Fruit fly (Drosophila melanogaster) whole organism, embryonic: ENCODE results near the gene Hecw.

Experiments used
- Aef1 ChIP-seq: fragments of 200-800 bp; sonication (Bioruptor generic); IDR thresholded peaks from 3 replicates; pipeline ENCODE4 v1.3.6; 2022; ENCODE audit warnings: missing biosample characterization, missing genetic modification characterization
- CG10147 ChIP-seq: fragments of 200-800 bp; sonication (Bioruptor generic); optimal IDR thresholded peaks from 2 replicates; lab custom pipeline; 2019; ENCODE audit warnings: missing biosample characterization, mild to moderate bottlenecking, missing genetic modification characterization, moderate library complexity
- CG10654 ChIP-seq: fragments of 200-800 bp; sonication (Bioruptor generic); optimal IDR thresholded peaks from 2 replicates; lab custom pipeline; 2016; ENCODE audit warnings: missing biosample characterization, missing genetic modification characterization
- CG11695 ChIP-seq: fragments of 200-800 bp; sonication (Bioruptor generic); IDR thresholded peaks from 3 replicates; pipeline ENCODE4 v1.3.6; 2022; ENCODE audit warnings: missing biosample characterization, missing genetic modification characterization
- CG12299 ChIP-seq: fragments of 200-800 bp; sonication (Bioruptor generic); optimal IDR thresholded peaks from 2 replicates; lab custom pipeline; 2018; ENCODE audit warnings: missing biosample characterization, mild to moderate bottlenecking, missing genetic modification characterization
- CG13894 ChIP-seq: fragments of 200-800 bp; sonication (Bioruptor generic); optimal IDR thresholded peaks from 3 replicates; lab custom pipeline; 2018; ENCODE audit warnings: missing biosample characterization, mild to moderate bottlenecking, missing genetic modification characterization, moderate library complexity
- CG17568 ChIP-seq: fragments of 200-800 bp; sonication (Bioruptor generic); optimal IDR thresholded peaks from 2 replicates; lab custom pipeline; 2018; ENCODE audit warnings: missing biosample characterization, mild to moderate bottlenecking, missing genetic modification characterization, moderate library complexity
- CG18011 ChIP-seq: fragments of 200-800 bp; sonication (Bioruptor generic); optimal IDR thresholded peaks from 2 replicates; lab custom pipeline; 2017; ENCODE audit warnings: missing biosample characterization, missing genetic modification characterization, mild to moderate bottlenecking, moderate library complexity, missing genotype
- CG18619 ChIP-seq: fragments of 200-800 bp; sonication (Bioruptor generic); optimal IDR thresholded peaks from 3 replicates; lab custom pipeline; 2017; ENCODE audit warnings: missing biosample characterization, mild to moderate bottlenecking, missing genetic modification characterization
- CG2202 ChIP-seq: fragments of 200-800 bp; sonication (Bioruptor generic); optimal IDR thresholded peaks from 2 replicates; lab custom pipeline; 2018; ENCODE audit warnings: missing biosample characterization, mild to moderate bottlenecking, missing genetic modification characterization
- CG30403 ChIP-seq: fragments of 200-800 bp; sonication (Bioruptor generic); optimal IDR thresholded peaks from 3 replicates; lab custom pipeline; 2016; ENCODE audit warnings: missing biosample characterization, missing genetic modification characterization
- CG32772 ChIP-seq: fragments of 200-800 bp; sonication (Bioruptor generic); IDR thresholded peaks from 2 replicates; pipeline ENCODE4 v1.3.6; 2022; ENCODE audit warnings: missing biosample characterization, missing genetic modification characterization
- CG3281 ChIP-seq: fragments of 200-800 bp; sonication (Bioruptor generic); optimal IDR thresholded peaks from 3 replicates; lab custom pipeline; 2017; ENCODE audit warnings: missing biosample characterization, mild to moderate bottlenecking, missing genetic modification characterization
- CG34224 ChIP-seq: fragments of 200-800 bp; sonication (Bioruptor generic); IDR thresholded peaks from 3 replicates; pipeline ENCODE4 v1.3.6; 2022; ENCODE audit warnings: missing biosample characterization, missing genetic modification characterization; ENCODE audit not compliant: partially characterized antibody
- CG34422 ChIP-seq: fragments of 200-800 bp; sonication (Bioruptor generic); IDR thresholded peaks from 3 replicates; pipeline ENCODE4 v1.3.6; 2022; ENCODE audit warnings: missing biosample characterization, missing genetic modification characterization
- CG6254 ChIP-seq: fragments of 200-800 bp; sonication (Bioruptor generic); optimal IDR thresholded peaks from 3 replicates; lab custom pipeline; 2017; ENCODE audit warnings: mild to moderate bottlenecking, missing biosample characterization, missing genetic modification reagents, missing genetic modification characterization
- CG6272 ChIP-seq: fragments of 200-800 bp; sonication (Bioruptor generic); IDR thresholded peaks from 2 replicates; pipeline ENCODE4 v1.3.6; 2022; ENCODE audit warnings: missing biosample characterization, missing genetic modification characterization
- CG7372 ChIP-seq: fragments of 200-800 bp; sonication (Bioruptor generic); IDR thresholded peaks from 2 replicates; pipeline ENCODE4 v1.3.6; 2022; ENCODE audit warnings: missing biosample characterization, missing genetic modification characterization
- CG7556 ChIP-seq: fragments of 200-800 bp; sonication (Bioruptor generic); optimal IDR thresholded peaks from 2 replicates; lab custom pipeline; 2017; ENCODE audit warnings: missing biosample characterization, mild to moderate bottlenecking, missing genetic modification characterization
- CG8089 ChIP-seq: fragments of 200-800 bp; sonication (Bioruptor generic); optimal IDR thresholded peaks from 3 replicates; lab custom pipeline; 2016; ENCODE audit warnings: missing biosample characterization, missing genetic modification characterization
- CG8388 ChIP-seq: fragments of 200-800 bp; sonication (Bioruptor generic); optimal IDR thresholded peaks from 2 replicates; lab custom pipeline; 2019; ENCODE audit warnings: missing biosample characterization, mild to moderate bottlenecking, missing genetic modification characterization, moderate library complexity
- CG8478 ChIP-seq: fragments of >200 bp; optimal IDR thresholded peaks from 2 replicates; lab custom pipeline; 2018
- CG8765 ChIP-seq: fragments of 200-800 bp; sonication (Bioruptor generic); IDR thresholded peaks from 2 replicates; pipeline ENCODE4 v1.3.6; 2022; ENCODE audit warnings: missing biosample characterization, missing genetic modification characterization
- CG9797 ChIP-seq: fragments of 200-800 bp; sonication (Bioruptor generic); optimal IDR thresholded peaks from 3 replicates; lab custom pipeline; 2018; ENCODE audit warnings: missing biosample characterization, mild to moderate bottlenecking, missing genetic modification characterization
- CTCF ChIP-seq: fragments of 200-800 bp; sonication (Bioruptor generic); optimal IDR thresholded peaks from 2 replicates; lab custom pipeline; 2017; ENCODE audit warnings: missing biosample characterization, mild to moderate bottlenecking, missing genetic modification characterization, moderate library complexity
- Fer2 ChIP-seq: fragments of 200-800 bp; sonication (Bioruptor generic); optimal IDR thresholded peaks from 2 replicates; lab custom pipeline; 2018; ENCODE audit warnings: missing biosample characterization, mild to moderate bottlenecking, missing genetic modification characterization, moderate library complexity
- GATAe ChIP-seq: fragments of 200-800 bp; sonication (Bioruptor generic); conservative IDR thresholded peaks from 2 replicates; pipeline ENCODE4 v1.3.6; 2022; ENCODE audit warnings: missing biosample characterization, missing genetic modification characterization
- Jarid2 ChIP-seq: fragments of 200-800 bp; sonication (Bioruptor generic); optimal IDR thresholded peaks from 3 replicates; lab custom pipeline; 2017; ENCODE audit warnings: mild to moderate bottlenecking, missing biosample characterization, missing genetic modification reagents, missing genetic modification characterization
- Lhr ChIP-seq: fragments of 200-800 bp; sonication (Bioruptor generic); optimal IDR thresholded peaks from 3 replicates; lab custom pipeline; 2017; ENCODE audit warnings: mild to moderate bottlenecking, missing biosample characterization, missing genetic modification reagents, missing genetic modification characterization
- Meics ChIP-seq: fragments of 200-800 bp; sonication (Bioruptor generic); optimal IDR thresholded peaks from 2 replicates; lab custom pipeline; 2017; ENCODE audit warnings: missing biosample characterization, mild to moderate bottlenecking, missing genetic modification characterization
- Sox102F ChIP-seq: fragments of 200-800 bp; sonication (Bioruptor generic); optimal IDR thresholded peaks from 2 replicates; lab custom pipeline; 2018; ENCODE audit warnings: missing biosample characterization, mild to moderate bottlenecking, missing genetic modification characterization, moderate library complexity
- Sry-δ ChIP-seq: fragments of 200-800 bp; sonication (Bioruptor generic); optimal IDR thresholded peaks from 2 replicates; lab custom pipeline; 2016; ENCODE audit warnings: missing biosample characterization, missing genetic modification characterization
- YL-1 ChIP-seq: fragments of 200-800 bp; sonication (Bioruptor generic); optimal IDR thresholded peaks from 3 replicates; lab custom pipeline; 2017; ENCODE audit warnings: missing biosample characterization, mild to moderate bottlenecking, missing genetic modification characterization
- ab ChIP-seq: fragments of 200-800 bp; sonication (Bioruptor generic); optimal IDR thresholded peaks from 2 replicates; lab custom pipeline; 2016; ENCODE audit warnings: missing biosample characterization, missing genetic modification characterization
- caup ChIP-seq: fragments of 200-800 bp; sonication (Bioruptor generic); optimal IDR thresholded peaks from 3 replicates; lab custom pipeline; 2017; ENCODE audit warnings: missing biosample characterization, mild to moderate bottlenecking, missing genetic modification characterization, moderate library complexity; ENCODE audit not compliant: severe bottlenecking
- chn ChIP-seq: fragments of 200-800 bp; sonication (Bioruptor generic); optimal IDR thresholded peaks from 2 replicates; lab custom pipeline; 2016; ENCODE audit warnings: missing biosample characterization, missing genetic modification characterization
- ci ChIP-seq: fragments of 200-800 bp; sonication (Bioruptor generic); IDR thresholded peaks from 3 replicates; pipeline ENCODE4 v1.3.6; 2022; ENCODE audit warnings: missing biosample characterization, missing genetic modification characterization
- crc ChIP-seq: fragments of 200-800 bp; sonication (Bioruptor generic); optimal IDR thresholded peaks from 2 replicates; lab custom pipeline; 2016; ENCODE audit warnings: missing biosample characterization, missing genetic modification characterization
- crol ChIP-seq: fragments of 200-800 bp; sonication (Bioruptor generic); IDR thresholded peaks from 2 replicates; pipeline ENCODE4 v1.3.6; 2022; ENCODE audit warnings: missing biosample characterization, missing genetic modification characterization
- cwo ChIP-seq: fragments of 200-800 bp; sonication (Bioruptor generic); optimal IDR thresholded peaks from 3 replicates; lab custom pipeline; 2017; ENCODE audit warnings: missing biosample characterization, missing genetic modification characterization, mild to moderate bottlenecking, moderate library complexity, missing genetic modification reagents
- dmrt11E ChIP-seq: fragments of 200-800 bp; sonication (Bioruptor generic); optimal IDR thresholded peaks from 3 replicates; lab custom pipeline; 2018; ENCODE audit warnings: missing biosample characterization, mild to moderate bottlenecking, missing genetic modification characterization, moderate library complexity
- emc ChIP-seq: fragments of 200-800 bp; sonication (Bioruptor generic); optimal IDR thresholded peaks from 2 replicates; lab custom pipeline; 2016; ENCODE audit warnings: missing biosample characterization, missing genetic modification characterization
- ewg ChIP-seq: fragments of 200-800 bp; sonication (Bioruptor generic); optimal IDR thresholded peaks from 3 replicates; lab custom pipeline; 2017; ENCODE audit warnings: mild to moderate bottlenecking, missing biosample characterization, missing genetic modification reagents, missing genetic modification characterization
- fd102C ChIP-seq: fragments of 200-800 bp; sonication (Bioruptor generic); optimal IDR thresholded peaks from 2 replicates; lab custom pipeline; 2018; ENCODE audit warnings: missing biosample characterization, mild to moderate bottlenecking, missing genetic modification characterization, moderate library complexity
- gsb-n ChIP-seq: fragments of 200-800 bp; sonication (Bioruptor generic); optimal IDR thresholded peaks from 3 replicates; lab custom pipeline; 2018; ENCODE audit warnings: missing biosample characterization, mild to moderate bottlenecking, missing genetic modification characterization
- klu ChIP-seq: fragments of 200-800 bp; sonication (Bioruptor generic); IDR thresholded peaks from 2 replicates; pipeline ENCODE4 v1.3.6; 2022; ENCODE audit warnings: missing biosample characterization, missing genetic modification characterization
- seq ChIP-seq: fragments of 200-800 bp; sonication (Bioruptor generic); IDR thresholded peaks from 2 replicates; pipeline ENCODE4 v1.3.6; 2022; ENCODE audit warnings: missing biosample characterization, missing genetic modification characterization
- so ChIP-seq: fragments of 200-800 bp; sonication (Bioruptor generic); IDR thresholded peaks from 3 replicates; pipeline ENCODE4 v1.3.6; 2022; ENCODE audit warnings: missing biosample characterization, missing genetic modification characterization
- sqz ChIP-seq: fragments of 200-800 bp; sonication (Bioruptor generic); optimal IDR thresholded peaks from 3 replicates; lab custom pipeline; 2018; ENCODE audit warnings: missing biosample characterization, mild to moderate bottlenecking, missing genetic modification characterization
- vfl ChIP-seq: fragments of 200-800 bp; sonication (Bioruptor generic); optimal IDR thresholded peaks from 2 replicates; lab custom pipeline; 2016; ENCODE audit warnings: missing biosample characterization, missing genetic modification characterization

The Hecw gene

DNA sequence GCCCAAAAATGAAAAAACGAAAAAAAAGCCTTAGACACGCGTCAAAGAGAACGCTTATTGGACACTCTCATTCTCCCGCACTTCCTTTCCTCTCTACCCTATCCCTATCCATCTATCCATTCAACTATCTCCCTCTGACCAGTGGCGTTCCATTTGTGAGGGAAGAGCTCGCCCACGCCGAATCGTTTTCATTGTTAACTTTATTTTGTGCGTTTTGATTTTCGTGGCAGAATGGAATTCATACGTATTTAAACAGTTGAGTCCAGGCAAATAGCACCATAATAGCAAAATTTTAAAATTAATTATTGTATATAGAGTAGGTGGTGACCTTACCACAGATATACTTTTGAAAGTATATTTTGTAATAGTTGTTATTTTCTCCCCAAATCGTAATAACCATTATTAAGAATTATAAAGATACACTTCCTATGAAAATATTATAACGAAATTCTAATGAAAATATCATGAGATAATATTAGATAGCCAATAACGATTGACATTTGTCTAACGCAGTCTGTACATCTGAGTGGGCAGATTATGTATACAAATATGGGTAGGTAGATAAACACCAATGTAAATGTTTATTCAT, 32.5 kb downstream of the Hecw start (continued):
- TF ChIP-seq CG12299 = peak; percentile 80
- TF ChIP-seq Sry-δ (GFP tag; lab: Kevin White, UChicago) = no peak
- TF ChIP-seq cwo (GFP tag; lab: Kevin White, UChicago) = peak; percentile 80
- peak; percentile 50 for TF ChIP-seq CG17568
- TF ChIP-seq CG7372 (GFP tag; lab: Robert Waterston, UW) = no peak
- TF ChIP-seq CG10654 (GFP tag; lab: Kevin White, UChicago) = no peak
- TF ChIP-seq CG10147 = peak; percentile 86
- no peak for TF ChIP-seq fd102C (GFP tag; lab: Kevin White, UChicago)
- TF ChIP-seq Meics = peak; percentile 86
- peak; percentile 77 for TF ChIP-seq CG11695 (GFP tag; lab: Robert Waterston, UW)
- TF ChIP-seq GATAe (GFP tag; lab: Robert Waterston, UW) = no peak
- no peak for TF ChIP-seq emc
- TF ChIP-seq Aef1 (GFP tag; lab: Robert Waterston, UW) = peak; percentile 68
- TF ChIP-seq CG8478 = no peak
- TF ChIP-seq klu (GFP tag; lab: Robert Waterston, UW) = peak; percentile 61
- no peak for TF ChIP-seq CG8089
- no peak for TF ChIP-seq ab (GFP tag; lab: Kevin White, UChicago)
- TF ChIP-seq CG13894 (tag; lab: Kevin White, UChicago) = peak; percentile 69
- peak; percentile 63 for TF ChIP-seq CG30403 (GFP tag; lab: Kevin White, UChicago)
- TF ChIP-seq Lhr (GFP tag; lab: Kevin White, UChicago) = no peak
- TF ChIP-seq dmrt11E = no peak
- peak; percentile 61; the same call in 2 of the 3 replicates for TF ChIP-seq so (GFP tag; lab: Robert Waterston, UW)
- TF ChIP-seq CG32772 = no peak
- peak; percentile 46 for TF ChIP-seq CG8388 (GFP tag; lab: Kevin White, UChicago)
- peak; percentile 85 for TF ChIP-seq CG3281 (GFP tag; lab: Kevin White, UChicago)
- no peak for TF ChIP-seq CG9797 (GFP tag; lab: Kevin White, UChicago)
- TF ChIP-seq Jarid2 (GFP tag; lab: Kevin White, UChicago) = peak; percentile 52
- TF ChIP-seq sqz (GFP tag; lab: Kevin White, UChicago) = no peak
- TF ChIP-seq CG18011 (GFP tag; lab: Kevin White, UChicago) = peak; percentile 28
- TF ChIP-seq CG6254 (GFP tag; lab: Kevin White, UChicago) = no peak
- no peak for TF ChIP-seq CG34224 (GFP tag; lab: Robert Waterston, UW)
- no peak for TF ChIP-seq CTCF (GFP tag; lab: Kevin White, UChicago)
- no peak for TF ChIP-seq crc
- no peak for TF ChIP-seq gsb-n (tag; lab: Kevin White, UChicago)
- no peak for TF ChIP-seq YL-1 (GFP tag; lab: Kevin White, UChicago)
- no peak for TF ChIP-seq vfl (GFP tag; lab: Kevin White, UChicago)
- TF ChIP-seq CG2202 = no peak
- no peak for TF ChIP-seq ewg (GFP tag; lab: Kevin White, UChicago)
- TF ChIP-seq caup (GFP tag; lab: Kevin White, UChicago) = peak; percentile 71
- peak; percentile 65 for TF ChIP-seq CG18619 (GFP tag; lab: Kevin White, UChicago)
- TF ChIP-seq Fer2 (tag; lab: Kevin White, UChicago) = peak; percentile 20
- TF ChIP-seq CG8765 (GFP tag; lab: Robert Waterston, UW) = no peak; the same call in 1 of the 2 replicates
- TF ChIP-seq crol (GFP tag; lab: Robert Waterston, UW) = peak; percentile 94
- no peak for TF ChIP-seq chn (GFP tag; lab: Kevin White, UChicago)
- peak; percentile 78 for TF ChIP-seq Sox102F
- peak; percentile 63 for TF ChIP-seq seq (GFP tag; lab: Robert Waterston, UW)
- 0 out of 3 replicates have a peak, but pooled peaks have one; percentile 57 for TF ChIP-seq CG34422 (GFP tag; lab: Robert Waterston, UW)
- peak; percentile 77 for TF ChIP-seq CG7556
- no peak for TF ChIP-seq CG6272 (GFP tag; lab: Robert Waterston, UW)
- no peak for TF ChIP-seq ci
